Worm (Caenorhabditis elegans) whole organism, L1 larva: ENCODE data around the gene wdr-20.

Source experiments
- C16A3.4 ChIP-seq: fragments of 150-350 bp; optimal IDR thresholded peaks from 2 replicates; lab custom pipeline; 2014; ENCODE audit warnings: missing biosample characterization, missing genetic modification characterization
- C34B4.2 ChIP-seq: sonication (generic microtip); optimal IDR thresholded peaks from 2 replicates; lab custom pipeline; 2017; ENCODE audit warnings: mild to moderate bottlenecking, missing genetic modification characterization, missing compliant biosample characterization
- F16B12.6 ChIP-seq: fragments of 150-350 bp; optimal IDR thresholded peaks from 2 replicates; lab custom pipeline; 2014; ENCODE audit warnings: missing biosample characterization, missing genetic modification characterization
- ceh-8 ChIP-seq: fragments of 200-800 bp; sonication (Bioruptor generic); optimal IDR thresholded peaks from 2 replicates; lab custom pipeline; 2018; ENCODE audit warnings: mild to moderate bottlenecking, missing genetic modification characterization, moderate library complexity, missing compliant biosample characterization
- ceh-82 ChIP-seq, 3 experiments: fragments of 150-350 bp in 1 of 3; sonication (generic microtip) in 2 of 3; optimal IDR thresholded peaks; 2 replicates each; lab custom pipeline; 2014 to 2017; ENCODE audit warnings: missing biosample characterization in 3 of 3, missing genetic modification characterization in 3 of 3
- ceh-88 ChIP-seq: fragments of 200-800 bp; sonication (Bioruptor generic); IDR thresholded peaks from 2 replicates; pipeline ENCODE4 v1.3.6; 2022; ENCODE audit warnings: missing genetic modification characterization, missing compliant biosample characterization
- ceh-90 ChIP-seq: sonication (generic microtip); optimal IDR thresholded peaks from 2 replicates; lab custom pipeline; 2016; ENCODE audit warnings: missing genetic modification characterization, missing compliant biosample characterization
- dpl-1 ChIP-seq, 3 experiments: fragments of 150-350 bp in 2 of 3; sonication (generic microtip) in 1 of 3; optimal IDR thresholded peaks; 2 replicates each; lab custom pipeline; 2014 to 2017; ENCODE audit warnings: missing biosample characterization in 3 of 3, missing genetic modification characterization in 3 of 3, missing genetic modification reagents in 3 of 3
- egl-27 ChIP-seq, 2 experiments: fragments of 150-350 bp in 1 of 2; sonication (generic microtip); optimal IDR thresholded peaks; 3 replicates each; lab custom pipeline; 2017 to 2018; ENCODE audit warnings: missing biosample characterization in 2 of 2, missing genetic modification characterization in 2 of 2, missing genetic modification reagents in 2 of 2
- elt-2 ChIP-seq: sonication (generic microtip); optimal IDR thresholded peaks from 2 replicates; lab custom pipeline; 2016; ENCODE audit warnings: missing genetic modification characterization, mild to moderate bottlenecking, inconsistent platforms, missing compliant biosample characterization, missing genetic modification reagents
- fkh-10 ChIP-seq: sonication (generic microtip); optimal IDR thresholded peaks from 2 replicates; lab custom pipeline; 2017; ENCODE audit warnings: missing biosample characterization, missing genetic modification reagents, missing genetic modification characterization
- fkh-4 ChIP-seq: sonication (generic microtip); optimal IDR thresholded peaks from 2 replicates; lab custom pipeline; 2016; ENCODE audit warnings: missing compliant biosample characterization, missing genetic modification characterization, borderline replicate concordance
- fkh-8 ChIP-seq: sonication (generic microtip); optimal IDR thresholded peaks from 2 replicates; lab custom pipeline; 2016; ENCODE audit warnings: mild to moderate bottlenecking, missing genetic modification characterization, missing compliant biosample characterization
- grh-1 ChIP-seq: fragments of 200-800 bp; sonication (Bioruptor generic); IDR thresholded peaks from 2 replicates; pipeline ENCODE4 v1.3.6; 2022; ENCODE audit warnings: missing genetic modification reagents, missing genetic modification characterization, missing compliant biosample characterization
- lin-35 ChIP-seq, 2 experiments: fragments of 150-350 bp; optimal IDR thresholded peaks; 2 replicates each; lab custom pipeline; 2014; ENCODE audit warnings: missing biosample characterization in 2 of 2, missing genetic modification characterization in 2 of 2, missing genetic modification reagents in 2 of 2
- lir-3 ChIP-seq: sonication (generic microtip); optimal IDR thresholded peaks from 2 replicates; lab custom pipeline; 2016; ENCODE audit warnings: mild to moderate bottlenecking, missing genetic modification characterization, moderate library complexity, missing compliant biosample characterization; ENCODE audit not compliant: poor library complexity
- nhr-20 ChIP-seq: sonication (generic microtip); optimal IDR thresholded peaks from 2 replicates; lab custom pipeline; 2016; ENCODE audit warnings: mild to moderate bottlenecking, missing genetic modification characterization, missing compliant biosample characterization
- nhr-28 ChIP-seq: fragments of 150-350 bp; optimal IDR thresholded peaks from 2 replicates; lab custom pipeline; 2014; ENCODE audit warnings: missing biosample characterization, missing genetic modification characterization
- nhr-85 ChIP-seq: sonication (generic microtip); peaks from one replicate; lab custom pipeline; 2016; ENCODE audit warnings: missing genetic modification characterization, inconsistent platforms, missing compliant biosample characterization
- pag-3 ChIP-seq: sonication (generic microtip); optimal IDR thresholded peaks from 2 replicates; lab custom pipeline; 2017; ENCODE audit warnings: missing genetic modification characterization, mild to moderate bottlenecking, missing compliant biosample characterization, antibody characterized with exemption, borderline replicate concordance; ENCODE audit not compliant: insufficient read depth
- rnt-1 ChIP-seq: sonication (generic microtip); optimal IDR thresholded peaks from 2 replicates; lab custom pipeline; 2016; ENCODE audit warnings: mild to moderate bottlenecking, missing genetic modification characterization, moderate library complexity, missing compliant biosample characterization
- skn-1 ChIP-seq: fragments of 150-350 bp; optimal IDR thresholded peaks from 2 replicates; lab custom pipeline; 2014; ENCODE audit warnings: missing biosample characterization, missing genetic modification characterization
- tbx-2 ChIP-seq: sonication (generic microtip); optimal IDR thresholded peaks from 2 replicates; lab custom pipeline; 2016; ENCODE audit warnings: missing genetic modification characterization, missing compliant biosample characterization
- tlp-1 ChIP-seq: fragments of 150-350 bp; optimal IDR thresholded peaks from 2 replicates; lab custom pipeline; 2014; ENCODE audit warnings: missing biosample characterization, missing genetic modification characterization
- unc-130 ChIP-seq: fragments of 150-350 bp; optimal IDR thresholded peaks from 2 replicates; lab custom pipeline; 2017; ENCODE audit warnings: missing biosample characterization, missing genetic modification characterization, inconsistent platforms
- unc-86 ChIP-seq: sonication (generic microtip); optimal IDR thresholded peaks from 2 replicates; lab custom pipeline; 2016; ENCODE audit warnings: missing genetic modification characterization, missing compliant biosample characterization
- unc-98 ChIP-seq: fragments of 200-800 bp; sonication (Bioruptor generic); IDR thresholded peaks from 2 replicates; pipeline ENCODE4 v1.3.6; 2022; ENCODE audit warnings: missing genetic modification characterization, missing compliant biosample characterization
- vab-15 ChIP-seq: sonication (generic microtip); optimal IDR thresholded peaks from 2 replicates; lab custom pipeline; 2017; ENCODE audit warnings: missing genotype, mild to moderate bottlenecking, missing genetic modification characterization, missing compliant biosample characterization
- zag-1 ChIP-seq: fragments of 150-350 bp; optimal IDR thresholded peaks from 2 replicates; lab custom pipeline; 2014; ENCODE audit warnings: missing biosample characterization, missing genetic modification characterization
- zip-4 ChIP-seq: fragments of 200-800 bp; sonication (Bioruptor generic); optimal IDR thresholded peaks from 2 replicates; lab custom pipeline; 2018; ENCODE audit warnings: mild to moderate bottlenecking, missing genetic modification characterization, moderate library complexity, missing compliant biosample characterization
- ztf-11 ChIP-seq, 2 experiments: sonication (generic microtip); optimal IDR thresholded peaks; 2 replicates each; lab custom pipeline; 2016 to 2017; ENCODE audit warnings: missing genetic modification characterization in 2 of 2, missing biosample characterization in 1 of 2, missing compliant biosample characterization in 1 of 2
- ztf-4 ChIP-seq: fragments of 150-350 bp; optimal IDR thresholded peaks from 2 replicates; lab custom pipeline; 2014; ENCODE audit warnings: missing biosample characterization, missing genetic modification characterization

wdr-20 gene

ce11 chrV:10117465-10117864, 16.5 kb downstream of the wdr-20 start, which contains the start of gene C08B6.5:
C08B6.5 (plus strand) TSS chrV:10117765.
- TF ChIP-seq unc-86 (tag; lab: Kevin White, UChicago) = no peak
- no peak for TF ChIP-seq tbx-2

- TF ChIP-seq vab-15 (tag; lab: Kevin White, UChicago) (no peak), lin-35 (GFP tag; optimal IDR thresholded peaks at IDR 0.05; lab: Kevin White, UChicago) (no peak), unc-98 (GFP tag; lab: Robert Waterston, UW) (no peak), zip-4 (no peak), ceh-90 (tag; lab: Kevin White, UChicago) (no peak), grh-1 (GFP tag; lab: Robert Waterston, UW) (no peak), egl-27 (tag; optimal IDR thresholded peaks at IDR 0.05; lab: Kevin White, UChicago) (no peak), ceh-88 (no peak), lir-3 (no peak), rnt-1 (tag; lab: Kevin White, UChicago) (no peak), elt-2 (tag; lab: Kevin White, UChicago) (no peak), ceh-82 (tag; optimal IDR thresholded peaks at IDR 0.05; lab: Kevin White, UChicago) (no peak), tlp-1 (no peak), fkh-8 (tag; lab: Kevin White, UChicago) (no peak), ceh-8 (GFP tag; lab: Kevin White, UChicago) (no peak), dpl-1 (GFP tag; optimal IDR thresholded peaks at IDR 0.05; lab: Kevin White, UChicago) (no peak), C16A3.4 (tag; lab: Kevin White, UChicago) (no peak)
- TF ChIP-seq, all 84 proteins: peak for 0
Measured at ce11 chrV:10114329-10114728, 19.6 kb downstream of the wdr-20 start, which contains the start of gene cht-5. cht-5 (plus strand) TSS chrV:10114629.

- no peak for TF ChIP-seq ztf-11 (tag; optimal IDR thresholded peaks at IDR 0.05; lab: Kevin White, UChicago)
- no peak for TF ChIP-seq vab-15 (tag; lab: Kevin White, UChicago)
- no peak for TF ChIP-seq zag-1 (tag; lab: Kevin White, UChicago)
- no peak for TF ChIP-seq F16B12.6
- TF ChIP-seq elt-2 (tag; lab: Kevin White, UChicago) = no peak
- TF ChIP-seq egl-27 (tag; optimal IDR thresholded peaks at IDR 0.05; lab: Kevin White, UChicago) = no peak
Measured at ce11 chrV:10112187-10112586, 21.8 kb downstream of the wdr-20 start, which contains the start of gene C08B6.3. C08B6.3 (minus strand) TSS chrV:10112287.

ce11 chrV:10111129-10111528, 22.8 kb downstream of the wdr-20 start:
- TF ChIP-seq ztf-4 (tag; lab: Kevin White, UChicago) (no peak), nhr-85 (tag; lab: Kevin White, UChicago) (no peak), unc-130 (tag; lab: Kevin White, UChicago) (no peak), rnt-1 (tag; lab: Kevin White, UChicago) (no peak), unc-98 (GFP tag; lab: Robert Waterston, UW) (no peak), skn-1 (tag; lab: Kevin White, UChicago) (no peak), pag-3 (tag; lab: Kevin White, UChicago) (no peak), lin-35 (GFP tag; optimal IDR thresholded peaks at IDR 0.05; lab: Kevin White, UChicago) (no peak), unc-86 (tag; lab: Kevin White, UChicago) (no peak)
- TF ChIP-seq, all 84 proteins: peak for 0

- no peak for TF ChIP-seq rnt-1 (tag; lab: Kevin White, UChicago)
- TF ChIP-seq ceh-8 (GFP tag; lab: Kevin White, UChicago) = no peak
- no peak for TF ChIP-seq lir-3
- no peak for TF ChIP-seq nhr-85 (tag; lab: Kevin White, UChicago)
- TF ChIP-seq C34B4.2 (tag; lab: Kevin White, UChicago) = no peak
- TF ChIP-seq unc-86 (tag; lab: Kevin White, UChicago) = no peak
- no peak for TF ChIP-seq fkh-10 (GFP tag; lab: Kevin White, UChicago)
Measured at ce11 chrV:10107309-10107708, 26.6 kb downstream of the wdr-20 start, which contains the start of gene C08B6.11. C08B6.11 (plus strand) TSS chrV:10107609.

- TF ChIP-seq fkh-4 (no peak), nhr-20 (tag; lab: Kevin White, UChicago) (no peak), nhr-28 (tag; lab: Kevin White, UChicago) (no peak)
Measured at ce11 chrV:10105412-10105811, 28.5 kb downstream of the wdr-20 start, which contains the start of gene C08B6.2. C08B6.2 (plus strand) TSS chrV:10105712.
